Worm (Caenorhabditis elegans): ENCODE data around the gene pgl-3.

DNA sequence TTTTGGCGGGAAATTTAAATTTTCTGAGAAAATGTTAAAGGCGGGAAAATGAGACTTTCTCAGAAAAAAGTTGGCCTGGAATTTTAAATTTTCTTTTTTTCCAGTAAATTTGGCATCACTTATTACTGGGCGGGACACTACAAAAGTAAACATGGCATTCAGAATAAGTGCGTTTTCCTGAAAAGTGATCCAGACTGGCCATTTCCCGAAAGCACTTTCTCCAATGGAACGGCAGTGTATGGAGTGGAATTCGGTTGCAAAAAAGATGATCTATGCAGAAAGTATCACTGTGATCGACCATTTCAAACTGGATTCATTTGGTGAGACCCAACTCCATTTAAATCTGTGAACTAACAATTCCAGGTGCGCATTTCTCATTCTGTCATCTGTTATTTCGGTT is 32.1 kb downstream of the pgl-3 start:
- TF ChIP-seq ztf-11 (tag; optimal IDR thresholded peaks at IDR 0.05) (no peak), mdl-1 (tag; optimal IDR thresholded peaks at IDR 0.05) (no peak), nhr-23 (tag; optimal IDR thresholded peaks at IDR 0.05) (no peak)
